Worm (Caenorhabditis elegans) whole organism, late embryonic: Measurements from ENCODE around the gene F59B2.3.

Experiments used
- C08G9.2 ChIP-seq: sonication (generic microtip); optimal IDR thresholded peaks from 2 replicates; lab custom pipeline; 2016; ENCODE audit warnings: mild to moderate bottlenecking, missing genetic modification characterization, moderate library complexity, missing compliant biosample characterization
- C38D4.7 ChIP-seq: fragments of 200-800 bp; sonication (Bioruptor generic); optimal IDR thresholded peaks from 2 replicates; lab custom pipeline; 2018; ENCODE audit warnings: mild to moderate bottlenecking, missing genetic modification characterization, moderate library complexity, missing compliant biosample characterization
- K02D7.2 ChIP-seq: sonication (generic microtip); optimal IDR thresholded peaks from 2 replicates; lab custom pipeline; 2017; ENCODE audit warnings: mild to moderate bottlenecking, missing genetic modification characterization, missing compliant biosample characterization
- K09A11.1 ChIP-seq: sonication (generic microtip); optimal IDR thresholded peaks from 2 replicates; lab custom pipeline; 2017; ENCODE audit warnings: antibody characterized with exemption, mild to moderate bottlenecking, missing genetic modification characterization, missing compliant biosample characterization; ENCODE audit not compliant: insufficient read depth
- T23F11.4 ChIP-seq: fragments of 200-800 bp; sonication (Bioruptor generic); optimal IDR thresholded peaks from 2 replicates; lab custom pipeline; 2018; ENCODE audit warnings: mild to moderate bottlenecking, missing genetic modification characterization, missing compliant biosample characterization
- Y22D7AL.16 ChIP-seq: sonication (generic microtip); optimal IDR thresholded peaks from 2 replicates; lab custom pipeline; 2016; ENCODE audit warnings: missing genetic modification characterization, missing compliant biosample characterization
- ahr-1 ChIP-seq: sonication (generic microtip); optimal IDR thresholded peaks from 2 replicates; lab custom pipeline; 2016; ENCODE audit warnings: missing genetic modification characterization, missing compliant biosample characterization
- ama-1 ChIP-seq: fragments of 150-350 bp; optimal IDR thresholded peaks from 2 replicates; lab custom pipeline; 2014
- ceh-14 ChIP-seq: sonication (generic microtip); optimal IDR thresholded peaks from 2 replicates; lab custom pipeline; 2016; ENCODE audit warnings: missing genotype, missing genetic modification characterization, missing compliant biosample characterization
- ceh-19 ChIP-seq: fragments of 200-800 bp; sonication (Bioruptor generic); optimal IDR thresholded peaks from 2 replicates; lab custom pipeline; 2018; ENCODE audit warnings: mild to moderate bottlenecking, missing genetic modification characterization, missing compliant biosample characterization
- ceh-2 ChIP-seq: sonication (generic microtip); optimal IDR thresholded peaks from 2 replicates; lab custom pipeline; 2016; ENCODE audit warnings: missing genotype, missing genetic modification characterization, missing compliant biosample characterization
- ceh-22 ChIP-seq: sonication (generic microtip); optimal IDR thresholded peaks from 2 replicates; lab custom pipeline; 2017; ENCODE audit warnings: missing biosample characterization, missing genetic modification characterization
- ceh-24 ChIP-seq: sonication (generic microtip); optimal IDR thresholded peaks from 2 replicates; lab custom pipeline; 2016; ENCODE audit warnings: mild to moderate bottlenecking, missing genetic modification characterization, missing compliant biosample characterization
- ceh-30 ChIP-seq: fragments of 150-350 bp; optimal IDR thresholded peaks from 2 replicates; lab custom pipeline; 2014; ENCODE audit warnings: missing biosample characterization, missing genetic modification characterization
- ceh-31 ChIP-seq: sonication (generic microtip); optimal IDR thresholded peaks from 2 replicates; lab custom pipeline; 2016; ENCODE audit warnings: missing genetic modification characterization, missing compliant biosample characterization
- ceh-34 ChIP-seq: sonication (generic microtip); optimal IDR thresholded peaks from 2 replicates; lab custom pipeline; 2016; ENCODE audit warnings: mild to moderate bottlenecking, missing genetic modification characterization, missing compliant biosample characterization
- ceh-45 ChIP-seq: fragments of 200-800 bp; sonication (Bioruptor generic); IDR thresholded peaks from 2 replicates; pipeline ENCODE4 v1.3.6; 2022; ENCODE audit warnings: missing genetic modification reagents, missing genetic modification characterization, missing compliant biosample characterization
- ceh-6 ChIP-seq: fragments of 200-800 bp; sonication (Bioruptor generic); optimal IDR thresholded peaks from 2 replicates; lab custom pipeline; 2018; ENCODE audit warnings: mild to moderate bottlenecking, missing genetic modification characterization, missing compliant biosample characterization
- ceh-9 ChIP-seq: sonication (generic microtip); optimal IDR thresholded peaks from 2 replicates; lab custom pipeline; 2016; ENCODE audit warnings: mild to moderate bottlenecking, missing genetic modification characterization, inconsistent platforms, missing compliant biosample characterization
- che-1 ChIP-seq: sonication (generic microtip); optimal IDR thresholded peaks from 2 replicates; lab custom pipeline; 2016; ENCODE audit warnings: mild to moderate bottlenecking, missing genetic modification characterization, missing compliant biosample characterization
- dmd-4 ChIP-seq: sonication (generic microtip); optimal IDR thresholded peaks from 2 replicates; lab custom pipeline; 2016; ENCODE audit warnings: borderline replicate concordance, missing genetic modification characterization, missing compliant biosample characterization
- elt-2 ChIP-seq: sonication (generic microtip); optimal IDR thresholded peaks from 2 replicates; lab custom pipeline; 2016; ENCODE audit warnings: missing genetic modification reagents, missing genetic modification characterization, missing compliant biosample characterization
- ets-4 ChIP-seq: sonication (generic microtip); optimal IDR thresholded peaks from 2 replicates; lab custom pipeline; 2016; ENCODE audit warnings: missing genetic modification characterization, missing compliant biosample characterization
- eyg-1 ChIP-seq: sonication (generic microtip); optimal IDR thresholded peaks from 2 replicates; lab custom pipeline; 2016; ENCODE audit warnings: missing genotype, missing genetic modification characterization, missing compliant biosample characterization
- fax-1 ChIP-seq: sonication (generic microtip); optimal IDR thresholded peaks from 2 replicates; lab custom pipeline; 2016; ENCODE audit warnings: missing genotype, missing genetic modification characterization, missing compliant biosample characterization
- gmeb-2 ChIP-seq: sonication (generic microtip); optimal IDR thresholded peaks from 2 replicates; lab custom pipeline; 2016; ENCODE audit warnings: missing genetic modification characterization, inconsistent platforms, missing compliant biosample characterization
- hlh-13 ChIP-seq: fragments of 200-800 bp; sonication (Bioruptor generic); optimal IDR thresholded peaks from 2 replicates; lab custom pipeline; 2018; ENCODE audit warnings: mild to moderate bottlenecking, missing genetic modification characterization, missing compliant biosample characterization
- hlh-30 ChIP-seq: sonication (generic microtip); optimal IDR thresholded peaks from 2 replicates; lab custom pipeline; 2017; ENCODE audit warnings: antibody characterized with exemption, missing genetic modification characterization, missing compliant biosample characterization; ENCODE audit not compliant: insufficient read depth
- hlh-6 ChIP-seq: sonication (generic microtip); optimal IDR thresholded peaks from 2 replicates; lab custom pipeline; 2016; ENCODE audit warnings: missing genotype, missing genetic modification characterization, missing compliant biosample characterization
- hlh-8 ChIP-seq: sonication (generic microtip); optimal IDR thresholded peaks from 2 replicates; lab custom pipeline; 2016; ENCODE audit warnings: missing genotype, missing genetic modification characterization, missing compliant biosample characterization
- lim-6 ChIP-seq: sonication (generic microtip); optimal IDR thresholded peaks from 2 replicates; lab custom pipeline; 2016; ENCODE audit warnings: missing genetic modification characterization, missing compliant biosample characterization
- madf-2 ChIP-seq: sonication (generic microtip); optimal IDR thresholded peaks from 2 replicates; lab custom pipeline; 2017; ENCODE audit warnings: missing genetic modification characterization, missing compliant biosample characterization
- mec-3 ChIP-seq: sonication (generic microtip); optimal IDR thresholded peaks from 2 replicates; lab custom pipeline; 2016; ENCODE audit warnings: borderline replicate concordance, missing genetic modification characterization, missing compliant biosample characterization
- nfya-1 ChIP-seq: sonication (generic microtip); optimal IDR thresholded peaks from 2 replicates; lab custom pipeline; 2017; ENCODE audit warnings: missing genetic modification characterization, mild to moderate bottlenecking, missing compliant biosample characterization, antibody characterized with exemption, moderate library complexity
- nhr-11 ChIP-seq: fragments of 150-350 bp; optimal IDR thresholded peaks from 2 replicates; lab custom pipeline; 2014; ENCODE audit warnings: missing biosample characterization, missing genetic modification characterization
- nhr-232 ChIP-seq: sonication (generic microtip); optimal IDR thresholded peaks from 2 replicates; lab custom pipeline; 2016; ENCODE audit warnings: missing genetic modification characterization, missing compliant biosample characterization
- pat-9 ChIP-seq: fragments of 200-800 bp; sonication (Bioruptor generic); optimal IDR thresholded peaks from 2 replicates; lab custom pipeline; 2018; ENCODE audit warnings: mild to moderate bottlenecking, missing genetic modification characterization, moderate library complexity, missing compliant biosample characterization
- pha-4 ChIP-seq: fragments of 150-350 bp; optimal IDR thresholded peaks from 2 replicates; lab custom pipeline; 2018; ENCODE audit warnings: missing biosample characterization, missing genetic modification reagents, missing genetic modification characterization
- ref-2 ChIP-seq: sonication (generic microtip); optimal IDR thresholded peaks from 2 replicates; lab custom pipeline; 2016; ENCODE audit warnings: missing genetic modification characterization, missing compliant biosample characterization
- rnt-1 ChIP-seq: sonication (generic microtip); optimal IDR thresholded peaks from 2 replicates; lab custom pipeline; 2016; ENCODE audit warnings: missing genetic modification characterization, missing compliant biosample characterization
- sdc-2 ChIP-seq: sonication (generic microtip); optimal IDR thresholded peaks from 2 replicates; lab custom pipeline; 2016; ENCODE audit warnings: missing genotype, missing genetic modification characterization, missing compliant biosample characterization
- sox-2 ChIP-seq: fragments of 200-800 bp; sonication (Bioruptor generic); IDR thresholded peaks from 2 replicates; pipeline ENCODE4 v1.3.6; 2022; ENCODE audit warnings: missing genetic modification reagents, missing genetic modification characterization, missing compliant biosample characterization
- sox-4 ChIP-seq: sonication (generic microtip); optimal IDR thresholded peaks from 2 replicates; lab custom pipeline; 2017; ENCODE audit warnings: mild to moderate bottlenecking, missing genetic modification characterization, inconsistent platforms, missing compliant biosample characterization
- syd-9 ChIP-seq: sonication (generic microtip); optimal IDR thresholded peaks from 2 replicates; lab custom pipeline; 2016; ENCODE audit warnings: mild to moderate bottlenecking, missing genetic modification characterization, moderate library complexity, missing compliant biosample characterization
- tbx-2 ChIP-seq: sonication (generic microtip); optimal IDR thresholded peaks from 2 replicates; lab custom pipeline; 2016; ENCODE audit warnings: missing genetic modification characterization, missing compliant biosample characterization
- ttx-3 ChIP-seq: sonication (generic microtip); optimal IDR thresholded peaks from 2 replicates; lab custom pipeline; 2016; ENCODE audit warnings: missing genetic modification reagents, missing genetic modification characterization, missing compliant biosample characterization
- unc-3 ChIP-seq, 2 experiments: fragments of 200-800 bp in 1 of 2; sonication (Bioruptor generic) in 1 of 2; sonication (generic microtip) in 1 of 2; conservative IDR thresholded peaks in 1 of 2; optimal IDR thresholded peaks in 1 of 2; 2 replicates each; pipeline versions ENCODE4 v1.3.6 to Lab custom; 2016 to 2022; ENCODE audit warnings: missing compliant biosample characterization in 2 of 2, missing genetic modification characterization in 2 of 2, missing genetic modification reagents in 1 of 2
- unc-55 ChIP-seq: sonication (generic microtip); optimal IDR thresholded peaks from 2 replicates; lab custom pipeline; 2017; ENCODE audit warnings: missing biosample characterization, missing genetic modification reagents, missing genetic modification characterization
- unc-86 ChIP-seq: sonication (generic microtip); optimal IDR thresholded peaks from 2 replicates; lab custom pipeline; 2016; ENCODE audit warnings: missing genetic modification characterization, missing compliant biosample characterization
- ztf-16 ChIP-seq: sonication (generic microtip); optimal IDR thresholded peaks from 2 replicates; lab custom pipeline; 2017; ENCODE audit warnings: missing genetic modification characterization, missing compliant biosample characterization

F59B2.3 gene

DNA sequence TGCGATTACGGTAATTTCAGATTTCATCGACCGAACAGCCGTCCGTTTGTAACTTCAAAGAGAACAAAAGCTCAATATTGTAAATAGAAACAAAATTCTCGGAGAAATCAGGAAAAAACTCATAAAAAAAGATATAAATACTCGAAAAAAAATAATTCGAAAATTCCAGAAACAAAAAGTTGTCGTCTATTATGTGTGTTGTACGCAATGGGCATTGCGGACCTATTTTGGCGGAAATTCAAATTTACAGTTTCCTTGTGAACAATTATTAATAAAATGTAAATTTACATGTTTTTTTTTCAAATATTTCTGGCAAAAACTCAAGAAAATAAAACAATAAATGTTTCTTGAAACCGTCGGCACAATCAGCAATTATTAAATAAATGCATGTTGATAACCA is 14.1 kb downstream of the F59B2.3 start:
- TF ChIP-seq dmd-4 (tag; lab: Kevin White, UChicago) (no peak), elt-2 (tag; lab: Kevin White, UChicago) (no peak), ceh-22 (tag; lab: Kevin White, UChicago) (no peak), ztf-16 (tag; lab: Kevin White, UChicago) (no peak), ceh-24 (tag; lab: Kevin White, UChicago) (no peak), lim-6 (tag; lab: Kevin White, UChicago) (no peak), hlh-13 (no peak), ceh-9 (tag; lab: Kevin White, UChicago) (no peak), ceh-14 (no peak), ets-4 (tag; lab: Kevin White, UChicago) (no peak), ceh-2 (tag; lab: Kevin White, UChicago) (no peak)

DNA sequence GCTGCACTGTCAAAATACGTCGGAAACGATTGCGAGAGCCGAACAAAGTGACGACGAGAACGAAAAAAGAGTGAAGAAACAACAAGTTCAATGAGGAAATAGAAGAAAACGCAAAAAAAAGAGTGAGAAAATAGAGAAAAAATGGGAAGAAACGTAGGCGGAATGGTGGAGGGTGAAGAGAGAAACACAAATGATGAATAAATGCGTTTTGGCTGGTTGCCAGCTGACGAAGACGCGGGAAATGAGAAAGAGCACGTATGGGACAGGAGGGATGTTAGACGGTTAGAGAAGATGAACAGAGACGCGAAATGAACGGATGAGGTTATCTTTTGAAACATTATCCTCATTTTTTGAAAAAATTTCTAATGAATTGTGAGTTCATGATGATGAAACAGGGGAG is 14.6 kb downstream of the F59B2.3 start:
- no peak for TF ChIP-seq gmeb-2 (tag; lab: Kevin White, UChicago)
- TF ChIP-seq nfya-1 (tag; lab: Kevin White, UChicago), result peak; percentile 44
- TF ChIP-seq ttx-3, result no peak
- no peak for TF ChIP-seq nhr-11 (tag; lab: Kevin White, UChicago)
- TF ChIP-seq ref-2, result no peak
- TF ChIP-seq ceh-19 (GFP tag; lab: Kevin White, UChicago), result no peak
- TF ChIP-seq ama-1 (lab: Kevin White, UChicago), result no peak
- TF ChIP-seq madf-2 (tag; lab: Kevin White, UChicago), result no peak
- TF ChIP-seq ceh-24 (tag; lab: Kevin White, UChicago), result no peak
- no peak for TF ChIP-seq pat-9 (tag; lab: Kevin White, UChicago)
- no peak for TF ChIP-seq unc-3 (GFP tag; conservative IDR thresholded peaks at IDR 0.05; lab: Robert Waterston, UW)
- TF ChIP-seq unc-3 (tag; optimal IDR thresholded peaks at IDR 0.05; lab: Kevin White, UChicago), result no peak
- TF ChIP-seq K09A11.1, result no peak
- TF ChIP-seq unc-86 (tag; lab: Kevin White, UChicago), result no peak
- TF ChIP-seq C38D4.7 (GFP tag; lab: Kevin White, UChicago), result no peak
- TF ChIP-seq che-1 (tag; lab: Kevin White, UChicago), result no peak
- no peak for TF ChIP-seq ceh-14
- no peak for TF ChIP-seq nhr-232 (tag; lab: Kevin White, UChicago)
- peak; percentile 36 for TF ChIP-seq tbx-2 (tag; lab: Kevin White, UChicago)
- peak; percentile 21 for TF ChIP-seq syd-9 (tag; lab: Kevin White, UChicago)
- TF ChIP-seq ceh-31, result peak; percentile 41
- no peak for TF ChIP-seq hlh-8 (tag; lab: Kevin White, UChicago)
- peak; percentile 33 for TF ChIP-seq rnt-1 (tag; lab: Kevin White, UChicago)
- no peak for TF ChIP-seq Y22D7AL.16 (tag; lab: Kevin White, UChicago)
- TF ChIP-seq hlh-13, result no peak
- no peak for TF ChIP-seq sox-4 (tag; lab: Kevin White, UChicago)
- TF ChIP-seq ahr-1 (tag; lab: Kevin White, UChicago), result no peak
- TF ChIP-seq ceh-34 (tag; lab: Kevin White, UChicago), result peak; percentile 18
- TF ChIP-seq ceh-2 (tag; lab: Kevin White, UChicago), result no peak
- no peak for TF ChIP-seq hlh-30 (tag; lab: Kevin White, UChicago)
- TF ChIP-seq mec-3 (tag; lab: Kevin White, UChicago), result no peak
- no peak for TF ChIP-seq pha-4 (tag; lab: Kevin White, UChicago)
- TF ChIP-seq K02D7.2, result no peak
- no peak for TF ChIP-seq ceh-6 (GFP tag; lab: Kevin White, UChicago)
- no peak for TF ChIP-seq C08G9.2 (tag; lab: Kevin White, UChicago)
- TF ChIP-seq ceh-9 (tag; lab: Kevin White, UChicago), result no peak
- TF ChIP-seq ceh-45 (GFP tag; lab: Robert Waterston, UW), result no peak
- TF ChIP-seq dmd-4 (tag; lab: Kevin White, UChicago), result no peak
- peak; percentile 64 for TF ChIP-seq unc-55
- TF ChIP-seq sdc-2 (tag; lab: Kevin White, UChicago), result no peak
- TF ChIP-seq T23F11.4 (GFP tag; lab: Kevin White, UChicago), result no peak
- TF ChIP-seq eyg-1 (tag; lab: Kevin White, UChicago), result no peak
- TF ChIP-seq ceh-30 (tag; lab: Kevin White, UChicago), result no peak
- TF ChIP-seq sox-2 (GFP tag; lab: Robert Waterston, UW), result no peak
- no peak for TF ChIP-seq lim-6 (tag; lab: Kevin White, UChicago)
- TF ChIP-seq fax-1, result no peak
- TF ChIP-seq ets-4 (tag; lab: Kevin White, UChicago), result no peak
- no peak for TF ChIP-seq hlh-6 (tag; lab: Kevin White, UChicago)
